Fruit fly (Drosophila melanogaster) whole organism, embryonic: ENCODE data around the gene CG7304.
A peak's percentile ranks its signal among the peaks of the same experiment; 100 is the strongest.

ENCODE experiments used
- ATbp ChIP-seq: fragments of 200-800 bp; sonication (Bioruptor generic); optimal IDR thresholded peaks from 2 replicates; lab custom pipeline; 2017; ENCODE audit warnings: missing biosample characterization, mild to moderate bottlenecking, missing genetic modification characterization, missing genetic modification reagents
- CG10565 ChIP-seq: fragments of 200-800 bp; sonication (Bioruptor generic); optimal IDR thresholded peaks from 3 replicates; lab custom pipeline; 2016; ENCODE audit warnings: missing biosample characterization, mild to moderate bottlenecking, missing genetic modification characterization
- CG11504 ChIP-seq: fragments of 200-800 bp; sonication (Bioruptor generic); optimal IDR thresholded peaks from 3 replicates; lab custom pipeline; 2019; ENCODE audit warnings: missing biosample characterization, mild to moderate bottlenecking, missing genetic modification characterization, moderate library complexity
- CG11723 ChIP-seq: fragments of 200-800 bp; sonication (Bioruptor generic); optimal IDR thresholded peaks from 2 replicates; lab custom pipeline; 2017; ENCODE audit warnings: missing biosample characterization, mild to moderate bottlenecking, missing genetic modification characterization
- CG13424 ChIP-seq: fragments of 200-800 bp; sonication (Bioruptor generic); optimal IDR thresholded peaks from 2 replicates; lab custom pipeline; 2019; ENCODE audit warnings: missing biosample characterization, mild to moderate bottlenecking, missing genetic modification characterization, moderate library complexity
- CG16779 ChIP-seq: fragments of 200-800 bp; sonication (Bioruptor generic); IDR thresholded peaks from 2 replicates; pipeline ENCODE4 v1.3.6; 2022; ENCODE audit warnings: missing biosample characterization, missing genetic modification characterization
- CG16815 ChIP-seq: fragments of 200-800 bp; sonication (Bioruptor generic); optimal IDR thresholded peaks from 3 replicates; lab custom pipeline; 2017; ENCODE audit warnings: missing biosample characterization, mild to moderate bottlenecking, missing genetic modification characterization
- CG17186 ChIP-seq: fragments of 200-800 bp; sonication (Bioruptor generic); optimal IDR thresholded peaks from 3 replicates; lab custom pipeline; 2017; ENCODE audit warnings: missing biosample characterization, missing genetic modification reagents, missing genetic modification characterization
- CG17829 ChIP-seq: fragments of 200-800 bp; optimal IDR thresholded peaks from 2 replicates; lab custom pipeline; 2019; ENCODE audit warnings: missing biosample characterization, mild to moderate bottlenecking, missing genetic modification characterization, moderate library complexity
- CG1792 ChIP-seq: fragments of 200-800 bp; sonication (Bioruptor generic); optimal IDR thresholded peaks from 2 replicates; lab custom pipeline; 2016; ENCODE audit warnings: missing biosample characterization, missing genetic modification characterization
- CG18262 ChIP-seq: fragments of 200-800 bp; optimal IDR thresholded peaks from 3 replicates; lab custom pipeline; 2019; ENCODE audit warnings: missing biosample characterization, mild to moderate bottlenecking, missing genetic modification characterization, moderate library complexity
- CG18619 ChIP-seq: fragments of 200-800 bp; sonication (Bioruptor generic); optimal IDR thresholded peaks from 3 replicates; lab custom pipeline; 2017; ENCODE audit warnings: missing biosample characterization, mild to moderate bottlenecking, missing genetic modification characterization
- CG2129 ChIP-seq: fragments of 200-800 bp; sonication (Bioruptor generic); IDR thresholded peaks from 2 replicates; pipeline ENCODE4 v1.3.6; 2022; ENCODE audit warnings: missing biosample characterization, missing genetic modification characterization; ENCODE audit not compliant: partially characterized antibody
- CG31224 ChIP-seq: fragments of 200-800 bp; sonication (Bioruptor generic); IDR thresholded peaks from 2 replicates; pipeline ENCODE4 v1.3.6; 2022; ENCODE audit warnings: missing biosample characterization, missing genetic modification characterization
- CG31388 ChIP-seq: fragments of 200-800 bp; sonication (Bioruptor generic); optimal IDR thresholded peaks from 2 replicates; lab custom pipeline; 2016; ENCODE audit warnings: missing biosample characterization, missing genetic modification characterization
- CG31441 ChIP-seq: fragments of 200-800 bp; sonication (Bioruptor generic); IDR thresholded peaks from 2 replicates; pipeline ENCODE4 v1.3.6; 2022; ENCODE audit warnings: missing biosample characterization, missing genetic modification characterization
- CG4328 ChIP-seq: fragments of 200-800 bp; sonication (Bioruptor generic); optimal IDR thresholded peaks from 3 replicates; lab custom pipeline; 2017; ENCODE audit warnings: missing biosample characterization, missing genetic modification reagents, missing genetic modification characterization
- CG5180 ChIP-seq: fragments of 200-800 bp; sonication (Bioruptor generic); optimal IDR thresholded peaks from 3 replicates; lab custom pipeline; 2017; ENCODE audit warnings: missing biosample characterization, missing genetic modification characterization, mild to moderate bottlenecking, moderate library complexity, missing genetic modification reagents
- CG6689 ChIP-seq: fragments of 200-800 bp; sonication (Bioruptor generic); IDR thresholded peaks from 2 replicates; pipeline ENCODE4 v1.3.6; 2022; ENCODE audit warnings: missing biosample characterization, missing genetic modification characterization
- CG6791 ChIP-seq: fragments of 200-800 bp; sonication (Bioruptor generic); IDR thresholded peaks from 3 replicates; pipeline ENCODE4 v1.3.6; 2022; ENCODE audit warnings: missing biosample characterization, missing genetic modification characterization; ENCODE audit not compliant: partially characterized antibody
- CG6813 ChIP-seq: fragments of 200-800 bp; sonication (Bioruptor generic); optimal IDR thresholded peaks from 2 replicates; lab custom pipeline; 2017; ENCODE audit warnings: missing biosample characterization, missing genetic modification characterization, mild to moderate bottlenecking, moderate library complexity, missing genetic modification reagents
- CG9727 ChIP-seq: fragments of 200-800 bp; sonication (Bioruptor generic); optimal IDR thresholded peaks from 3 replicates; lab custom pipeline; 2017; ENCODE audit warnings: missing biosample characterization, mild to moderate bottlenecking, missing genetic modification characterization
- CkIIα-i1 ChIP-seq: fragments of 200-800 bp; sonication (Bioruptor generic); IDR thresholded peaks from 2 replicates; pipeline ENCODE4 v1.3.6; 2022; ENCODE audit warnings: missing biosample characterization, missing genetic modification characterization
- D ChIP-seq, 2 experiments: fragments of 200-800 bp in 1 of 2; fragments of >200 bp in 1 of 2; sonication (Bioruptor generic) in 1 of 2; optimal IDR thresholded peaks; 2 replicates in 1 of 2; 3 replicates in 1 of 2; lab custom pipeline; 2017; ENCODE audit warnings: mild to moderate bottlenecking in 1 of 2, missing biosample characterization in 1 of 2, missing genetic modification characterization in 1 of 2, missing genetic modification reagents in 1 of 2
- Doc3 ChIP-seq: fragments of 200-800 bp; sonication (Bioruptor generic); IDR thresholded peaks from 3 replicates; pipeline ENCODE4 v1.3.6; 2022; ENCODE audit warnings: missing biosample characterization, missing genetic modification characterization; ENCODE audit not compliant: partially characterized antibody
- Dp ChIP-seq: fragments of 200-800 bp; sonication (Bioruptor generic); optimal IDR thresholded peaks from 2 replicates; lab custom pipeline; 2018; ENCODE audit warnings: missing biosample characterization, mild to moderate bottlenecking, missing genetic modification characterization, moderate library complexity
- Gug ChIP-seq: fragments of 200-800 bp; sonication (Bioruptor generic); IDR thresholded peaks from 4 replicates; pipeline ENCODE4 v1.3.6; 2022; ENCODE audit warnings: missing biosample characterization, missing genetic modification characterization
- Max ChIP-seq: fragments of 200-800 bp; sonication (Bioruptor generic); optimal IDR thresholded peaks from 2 replicates; lab custom pipeline; 2016; ENCODE audit warnings: missing biosample characterization, mild to moderate bottlenecking, missing genetic modification characterization
- Med ChIP-seq: fragments of 200-800 bp; sonication (Bioruptor generic); peaks from one replicate; lab custom pipeline; 2016; ENCODE audit warnings: missing biosample characterization, missing genetic modification characterization, mild to moderate bottlenecking, inconsistent platforms, moderate library complexity
- Opbp ChIP-seq: fragments of 200-800 bp; sonication (Bioruptor generic); IDR thresholded peaks from 3 replicates; pipeline ENCODE4 v1.3.6; 2022; ENCODE audit warnings: missing biosample characterization, missing genetic modification characterization; ENCODE audit not compliant: partially characterized antibody
- Optix ChIP-seq: fragments of 200-800 bp; sonication (Bioruptor generic); IDR thresholded peaks from 3 replicates; pipeline ENCODE4 v1.3.6; 2022; ENCODE audit warnings: missing biosample characterization, missing genetic modification characterization
- Ravus ChIP-seq: fragments of 200-800 bp; sonication (Bioruptor generic); IDR thresholded peaks from 2 replicates; pipeline ENCODE4 v1.3.6; 2022; ENCODE audit warnings: missing biosample characterization, missing genetic modification characterization
- Sry-β ChIP-seq: fragments of 200-800 bp; sonication (Bioruptor generic); optimal IDR thresholded peaks from 2 replicates; lab custom pipeline; 2018; ENCODE audit warnings: missing biosample characterization, mild to moderate bottlenecking, missing genetic modification characterization, moderate library complexity
- Taf1 ChIP-seq: fragments of 200-800 bp; sonication (Bioruptor generic); IDR thresholded peaks from 2 replicates; pipeline ENCODE4 v1.3.6; 2022; ENCODE audit warnings: missing biosample characterization, missing genetic modification characterization
- az2 ChIP-seq: fragments of 200-800 bp; sonication (Bioruptor generic); optimal IDR thresholded peaks from 3 replicates; lab custom pipeline; 2016; ENCODE audit warnings: missing biosample characterization, missing genetic modification characterization
- chm ChIP-seq: fragments of 200-800 bp; sonication (Bioruptor generic); IDR thresholded peaks from 2 replicates; pipeline ENCODE4 v1.3.6; 2022; ENCODE audit warnings: missing biosample characterization, missing genetic modification characterization
- danr ChIP-seq: fragments of 200-800 bp; sonication (Bioruptor generic); IDR thresholded peaks from 2 replicates; pipeline ENCODE4 v1.3.6; 2022; ENCODE audit warnings: missing biosample characterization, missing genetic modification characterization
- dmrt99B ChIP-seq: fragments of 200-800 bp; sonication (Bioruptor generic); optimal IDR thresholded peaks from 2 replicates; lab custom pipeline; 2018; ENCODE audit warnings: missing biosample characterization, mild to moderate bottlenecking, missing genetic modification characterization, moderate library complexity
- gcm ChIP-seq: fragments of 200-800 bp; sonication (Bioruptor generic); optimal IDR thresholded peaks from 2 replicates; lab custom pipeline; 2019; ENCODE audit warnings: missing biosample characterization, mild to moderate bottlenecking, missing genetic modification characterization, moderate library complexity
- gsb-n ChIP-seq: fragments of 200-800 bp; sonication (Bioruptor generic); optimal IDR thresholded peaks from 3 replicates; lab custom pipeline; 2018; ENCODE audit warnings: missing biosample characterization, mild to moderate bottlenecking, missing genetic modification characterization
- ind ChIP-seq: fragments of 200-800 bp; sonication (Bioruptor generic); optimal IDR thresholded peaks from 3 replicates; lab custom pipeline; 2016; ENCODE audit warnings: missing biosample characterization, missing genetic modification characterization
- pan ChIP-seq, 4 experiments: fragments of >200 bp in 3 of 4; fragments of 200-800 bp in 1 of 4; sonication (Bioruptor generic) in 1 of 4; optimal IDR thresholded peaks in 3 of 4; IDR thresholded peaks in 1 of 4; 2 replicates each; pipeline versions ENCODE4 v1.3.6 to Lab custom; 2017 to 2022; ENCODE audit warnings: missing biosample characterization in 2 of 4, missing genetic modification characterization in 2 of 4, mixed read lengths in 1 of 4
- ro ChIP-seq: fragments of 200-800 bp; sonication (Bioruptor generic); IDR thresholded peaks from 2 replicates; pipeline ENCODE4 v1.3.6; 2022; ENCODE audit warnings: missing biosample characterization, missing genetic modification characterization
- slbo ChIP-seq: fragments of 200-800 bp; sonication (Bioruptor generic); IDR thresholded peaks from 2 replicates; pipeline ENCODE4 v1.3.6; 2022; ENCODE audit warnings: missing biosample characterization, missing genetic modification characterization
- tin ChIP-seq: fragments of 200-800 bp; sonication (Bioruptor generic); optimal IDR thresholded peaks from 3 replicates; lab custom pipeline; 2016; ENCODE audit warnings: missing biosample characterization, missing genetic modification characterization
- trh ChIP-seq: fragments of 200-800 bp; sonication (Bioruptor generic); optimal IDR thresholded peaks from 2 replicates; lab custom pipeline; 2016; ENCODE audit warnings: missing biosample characterization, missing genetic modification characterization
- ttk ChIP-seq: fragments of 200-800 bp; sonication (Bioruptor generic); IDR thresholded peaks from 2 replicates; pipeline ENCODE4 v2.1.2; 2022; ENCODE audit warnings: missing biosample characterization, missing genetic modification characterization

CG7304 gene

DNA sequence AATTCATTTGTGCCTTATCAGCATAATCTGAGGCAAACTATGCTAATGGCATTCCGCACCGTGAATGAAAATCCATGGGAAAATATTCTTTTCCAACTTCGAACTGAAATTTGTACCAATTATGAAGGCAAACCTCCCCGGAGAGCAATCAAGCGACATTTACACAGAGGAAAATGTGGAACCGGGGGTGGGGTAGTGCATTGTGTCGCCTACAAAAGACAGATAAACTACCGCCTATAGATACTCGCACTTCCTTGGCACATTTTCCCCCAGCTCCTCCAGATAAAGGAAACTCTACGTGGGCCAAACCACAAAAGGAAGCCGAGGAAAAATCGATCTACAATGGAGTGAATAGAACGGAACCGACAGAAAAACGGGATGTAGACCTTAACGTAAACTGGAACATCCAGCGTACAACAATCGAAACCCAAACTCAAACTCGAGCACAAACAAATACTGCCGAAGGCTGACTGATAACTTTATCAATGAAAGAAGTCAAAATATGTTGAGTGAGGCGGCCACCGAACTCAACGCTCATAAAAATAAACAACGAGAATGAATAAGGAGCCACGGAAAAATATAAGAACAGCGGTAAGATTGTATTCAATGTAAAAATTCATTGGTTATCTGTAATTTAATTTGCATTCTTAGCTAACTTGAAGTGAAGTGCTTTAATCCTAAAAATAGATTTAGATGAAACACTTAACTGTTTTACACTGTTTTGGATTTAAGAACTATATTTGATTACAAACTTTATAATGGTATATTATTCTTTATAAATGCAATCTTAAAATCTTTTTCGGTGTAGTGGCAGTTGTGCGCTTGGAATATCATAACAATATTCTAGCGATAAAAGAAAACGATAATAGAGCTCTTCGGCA, 11.4 kb downstream of the CG7304 start (continued):
- TF ChIP-seq CG6689 (GFP tag; lab: Robert Waterston, UW) (0 out of 2 replicates have a peak, but pooled peaks have one; percentile 10), CkIIα-i1 (no peak), CG18619 (GFP tag; lab: Kevin White, UChicago) (no peak), D (optimal IDR thresholded peaks at IDR 0.05; lab: Kevin White, UChicago) (peak; percentile 30), D (GFP tag; optimal IDR thresholded peaks at IDR 0.05; lab: Kevin White, UChicago) (peak; percentile 64), CG31224 (GFP tag; lab: Robert Waterston, UW) (no peak), CG4328 (no peak), CG31441 (peak; percentile 71), Doc3 (GFP tag; lab: Robert Waterston, UW) (no peak), dmrt99B (tag; lab: Kevin White, UChicago) (peak; percentile 61), tin (peak; percentile 46), ro (GFP tag; lab: Robert Waterston, UW) (no peak), ttk (GFP tag; lab: Robert Waterston, UW) (peak; percentile 14; the same call in 1 of the 2 replicates), Opbp (no peak), CG16779 (GFP tag; lab: Robert Waterston, UW) (no peak), gcm (GFP tag; lab: Kevin White, UChicago) (peak; percentile 10), CG6791 (GFP tag; lab: Robert Waterston, UW) (no peak), Ravus (GFP tag; lab: Robert Waterston, UW) (no peak), CG31388 (GFP tag; lab: Kevin White, UChicago) (no peak), CG9727 (GFP tag; lab: Kevin White, UChicago) (peak; percentile 24), ATbp (GFP tag; lab: Kevin White, UChicago) (peak; percentile 56), CG16815 (no peak), CG17829 (peak; percentile 72), az2 (GFP tag; lab: Kevin White, UChicago) (no peak), CG10565 (GFP tag; lab: Kevin White, UChicago) (no peak), CG13424 (tag; lab: Kevin White, UChicago) (peak; percentile 40), Optix (GFP tag; lab: Robert Waterston, UW) (no peak), CG17186 (GFP tag; lab: Kevin White, UChicago) (no peak), CG6813 (GFP tag; lab: Kevin White, UChicago) (peak; percentile 54), ind (GFP tag; lab: Kevin White, UChicago) (peak; percentile 11), CG2129 (GFP tag; lab: Robert Waterston, UW) (no peak), CG11723 (GFP tag; lab: Kevin White, UChicago) (no peak), danr (GFP tag; lab: Robert Waterston, UW) (no peak), CG11504 (peak; percentile 62), CG5180 (GFP tag; lab: Kevin White, UChicago) (no peak), Med (GFP tag; lab: Kevin White, UChicago) (no peak), chm (GFP tag; lab: Robert Waterston, UW) (no peak), trh (GFP tag; lab: Kevin White, UChicago) (no peak), gsb-n (tag; lab: Kevin White, UChicago) (peak; percentile 31), pan (optimal IDR thresholded peaks at IDR 0.05; lab: Kevin White, UChicago) (no peak), pan (GFP tag; optimal IDR thresholded peaks at IDR 0.05 in 1 of 2, IDR thresholded peaks at IDR 0.05 in 1 of 2) (no peak), Gug (no peak), Dp (GFP tag; lab: Kevin White, UChicago) (no peak), CG18262 (tag; lab: Kevin White, UChicago) (peak; percentile 71), slbo (no peak), Sry-β (GFP tag; lab: Kevin White, UChicago) (no peak), Max (no peak), Taf1 (GFP tag; lab: Robert Waterston, UW) (no peak), CG1792 (peak; percentile 56)
